Worm (Caenorhabditis elegans): Measurements from ENCODE around the gene C16C8.8.
"Not testable (repeated sequence)": the region's sequence is repeated elsewhere in the genome, so short reads cannot be mapped to it uniquely, and the experiment has no call there.

The C16C8.8 gene

ce11 chrII:3461586-3461985 is at the start of gene C16C8.8:
Gene C16C8.8 (minus strand): TSS chrII:3461686.
- TF ChIP-seq tbx-37 (GFP tag; conservative IDR thresholded peaks at IDR 0.05), result no peak
- TF ChIP-seq F13C5.2 (tag; optimal IDR thresholded peaks at IDR 0.05), result no peak
- TF ChIP-seq hnd-1 (tag; optimal IDR thresholded peaks at IDR 0.05), result no peak
- no peak for TF ChIP-seq ceh-13 (GFP tag; optimal IDR thresholded peaks at IDR 0.05)
- TF ChIP-seq ama-1 (optimal IDR thresholded peaks at IDR 0.05), result no peak
- no peak for TF ChIP-seq tbx-11 (GFP tag; IDR thresholded peaks at IDR 0.05)
- no peak for TF ChIP-seq flt-1 (GFP tag; IDR thresholded peaks at IDR 0.05)
- TF ChIP-seq scrt-1 (GFP tag; IDR thresholded peaks at IDR 0.05), result no peak
- no peak for TF ChIP-seq pes-1 (GFP tag; IDR thresholded peaks at IDR 0.05)
- no peak for TF ChIP-seq ceh-36 (tag; optimal IDR thresholded peaks at IDR 0.05)
- no peak for TF ChIP-seq hmg-4 (GFP tag; optimal IDR thresholded peaks at IDR 0.05)
- no peak for TF ChIP-seq B0310.2 (tag; optimal IDR thresholded peaks at IDR 0.05)
- no peak for TF ChIP-seq aly-1 (tag; optimal IDR thresholded peaks at IDR 0.05)
- TF ChIP-seq tra-4 (tag; optimal IDR thresholded peaks at IDR 0.05), result no peak
- TF ChIP-seq hmbx-1 (tag; optimal IDR thresholded peaks at IDR 0.05), result no peak
- TF ChIP-seq sea-1 (GFP tag; conservative IDR thresholded peaks at IDR 0.05), result no peak

ce11 chrII:3504717-3505116 is 43.2 kb upstream of the C16C8.8 start, which contains the start of gene cyh-1:
Gene cyh-1 (plus strand): TSS chrII:3505017.
- TF ChIP-seq tbx-11 (GFP tag; IDR thresholded peaks at IDR 0.05), result no peak
- no peak for TF ChIP-seq sea-1 (GFP tag; conservative IDR thresholded peaks at IDR 0.05)
- TF ChIP-seq hmg-4 (GFP tag; optimal IDR thresholded peaks at IDR 0.05), result no peak

DNA sequence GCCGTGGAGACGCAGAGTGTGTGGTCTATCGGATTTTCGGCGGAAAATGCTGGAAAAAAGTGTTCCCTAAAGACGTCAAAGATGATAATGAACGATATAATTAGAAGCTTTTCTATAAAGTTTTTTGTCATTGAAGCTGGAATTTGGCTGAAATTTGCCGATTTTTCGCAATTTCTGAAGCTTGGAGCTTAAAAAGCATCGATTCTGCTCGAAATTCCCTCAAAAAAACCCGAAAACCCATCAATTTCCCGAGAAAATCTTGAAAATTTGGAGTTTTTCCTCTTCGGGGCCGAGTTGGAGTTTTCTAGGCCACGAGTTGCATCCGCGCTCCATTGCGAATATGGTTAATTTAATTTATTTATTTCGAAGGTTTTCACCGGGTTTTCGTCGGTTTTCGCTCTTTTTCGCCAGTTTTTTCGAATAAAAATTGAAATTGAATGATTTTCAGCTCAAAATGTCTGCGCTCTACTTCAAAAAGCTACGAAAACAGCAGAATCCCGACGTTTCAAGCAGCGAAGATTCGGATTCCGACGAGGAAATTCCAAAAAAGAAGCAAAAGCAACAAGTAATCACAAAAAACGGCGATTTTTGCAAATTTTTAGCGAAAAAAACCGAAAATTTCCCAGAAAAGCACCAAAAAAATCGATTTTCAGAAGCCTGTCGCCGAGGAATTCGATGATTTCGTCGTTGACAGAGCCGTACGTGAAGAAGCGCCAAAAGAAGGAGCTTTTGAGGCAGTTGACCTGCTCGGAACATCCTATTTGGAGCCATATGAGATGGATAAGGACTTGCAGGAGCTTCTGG is 41.2 kb upstream of the C16C8.8 start, which contains the start of the genes col-71 and Y49F6B.2:
Gene col-71 (minus strand): TSS at position 51 of the 804 bp plus-strand sequence.
Gene Y49F6B.2 (plus strand): TSS at position 449 of the 804 bp plus-strand sequence.
- TF ChIP-seq aly-1 (tag; optimal IDR thresholded peaks at IDR 0.05) (no peak), tbx-37 (GFP tag; conservative IDR thresholded peaks at IDR 0.05) (peak; percentile 61), ama-1 (optimal IDR thresholded peaks at IDR 0.05) (no peak), F13C5.2 (tag; optimal IDR thresholded peaks at IDR 0.05) (peak; percentile 59), ceh-13 (GFP tag; optimal IDR thresholded peaks at IDR 0.05) (no peak), pes-1 (GFP tag; IDR thresholded peaks at IDR 0.05) (peak; percentile 79), hmg-4 (GFP tag; optimal IDR thresholded peaks at IDR 0.05) (peak; percentile 36), sea-1 (GFP tag; conservative IDR thresholded peaks at IDR 0.05) (0 out of 2 replicates have a peak, but pooled peaks have one; percentile 55), hmbx-1 (tag; optimal IDR thresholded peaks at IDR 0.05) (peak; percentile 17), flt-1 (GFP tag; IDR thresholded peaks at IDR 0.05) (no peak), tra-4 (tag; optimal IDR thresholded peaks at IDR 0.05) (no peak), B0310.2 (tag; optimal IDR thresholded peaks at IDR 0.05) (no peak), ceh-36 (tag; optimal IDR thresholded peaks at IDR 0.05) (no peak), hnd-1 (tag; optimal IDR thresholded peaks at IDR 0.05) (no peak), ets-7 (tag; optimal IDR thresholded peaks at IDR 0.05) (peak; percentile 10), scrt-1 (GFP tag; IDR thresholded peaks at IDR 0.05) (0 out of 2 replicates have a peak, but pooled peaks have one; percentile 42), tbx-11 (GFP tag; IDR thresholded peaks at IDR 0.05) (no peak; the same call in 1 of the 2 replicates)

ce11 chrII:3502011-3502410 is 40.5 kb upstream of the C16C8.8 start:
- TF ChIP-seq aly-1 (tag; optimal IDR thresholded peaks at IDR 0.05) (no peak), pes-1 (GFP tag; IDR thresholded peaks at IDR 0.05) (peak; percentile 40; the same call in 1 of the 2 replicates)

DNA sequence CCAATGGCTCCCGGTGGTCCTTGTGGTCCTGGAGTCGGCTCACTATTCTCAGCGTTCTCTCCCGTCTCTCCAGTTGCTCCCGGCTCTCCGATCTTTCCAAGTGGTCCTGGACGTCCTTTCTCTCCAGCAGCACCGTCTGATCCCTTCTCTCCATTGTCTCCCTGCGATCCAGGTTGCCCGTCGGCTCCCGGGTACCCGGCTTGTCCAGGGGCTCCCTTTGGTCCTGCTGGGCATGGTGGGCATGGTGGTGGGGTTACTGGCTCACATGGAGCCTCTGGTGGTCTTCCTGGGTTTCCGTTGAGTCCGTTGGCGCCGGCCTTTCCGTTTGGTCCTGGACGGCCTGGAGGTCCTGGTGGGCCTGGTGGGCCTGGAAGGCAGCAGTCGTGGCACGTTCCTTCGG is 38.9 kb upstream of the C16C8.8 start:
- TF ChIP-seq sea-1 (GFP tag; conservative IDR thresholded peaks at IDR 0.05) (no peak), ceh-36 (tag; optimal IDR thresholded peaks at IDR 0.05) (no peak), ama-1 (optimal IDR thresholded peaks at IDR 0.05) (no peak), ets-7 (tag; optimal IDR thresholded peaks at IDR 0.05) (no peak), F13C5.2 (tag; optimal IDR thresholded peaks at IDR 0.05) (no peak), aly-1 (tag; optimal IDR thresholded peaks at IDR 0.05) (no peak), tbx-11 (GFP tag; IDR thresholded peaks at IDR 0.05) (no peak), pes-1 (GFP tag; IDR thresholded peaks at IDR 0.05) (no peak)

ce11 chrII:3499386-3499785 is 37.9 kb upstream of the C16C8.8 start, which contains the start of gene Y49F6B.9:
Gene Y49F6B.9 (minus strand): TSS chrII:3499387.
- no peak for TF ChIP-seq tbx-37 (GFP tag; conservative IDR thresholded peaks at IDR 0.05)
- TF ChIP-seq ama-1 (optimal IDR thresholded peaks at IDR 0.05), result no peak
- TF ChIP-seq ceh-13 (GFP tag; optimal IDR thresholded peaks at IDR 0.05), result no peak
- no peak for TF ChIP-seq ets-7 (tag; optimal IDR thresholded peaks at IDR 0.05)
- no peak for TF ChIP-seq flt-1 (GFP tag; IDR thresholded peaks at IDR 0.05)
- TF ChIP-seq pes-1 (GFP tag; IDR thresholded peaks at IDR 0.05), result no peak
- TF ChIP-seq ceh-36 (tag; optimal IDR thresholded peaks at IDR 0.05), result no peak
- TF ChIP-seq hmbx-1 (tag; optimal IDR thresholded peaks at IDR 0.05), result no peak
- TF ChIP-seq tbx-11 (GFP tag; IDR thresholded peaks at IDR 0.05), result no peak
- no peak for TF ChIP-seq scrt-1 (GFP tag; IDR thresholded peaks at IDR 0.05)
- no peak for TF ChIP-seq hnd-1 (tag; optimal IDR thresholded peaks at IDR 0.05)
- no peak for TF ChIP-seq tra-4 (tag; optimal IDR thresholded peaks at IDR 0.05)
- no peak for TF ChIP-seq aly-1 (tag; optimal IDR thresholded peaks at IDR 0.05)
- TF ChIP-seq sea-1 (GFP tag; conservative IDR thresholded peaks at IDR 0.05), result no peak

DNA sequence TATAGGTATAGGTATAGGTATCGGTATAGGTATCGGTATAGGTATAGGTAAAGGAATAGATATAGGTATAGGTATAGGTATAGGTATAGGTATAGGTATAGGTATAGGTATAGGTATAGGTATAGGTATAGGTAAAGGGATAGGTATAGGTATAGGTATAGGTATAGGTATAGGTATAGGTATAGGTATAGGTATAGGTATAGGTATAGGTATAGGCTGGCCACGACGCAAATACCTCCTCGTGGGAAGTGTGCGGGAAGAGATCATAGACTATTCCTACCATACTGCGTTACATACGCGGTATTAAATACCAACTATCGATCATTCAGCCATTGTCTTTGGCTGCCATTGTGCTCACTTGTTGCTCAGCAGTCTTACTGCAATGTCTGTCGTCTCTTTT is 29.3 kb upstream of the C16C8.8 start, which contains the start of gene fbxb-112:
Gene fbxb-112 (plus strand): TSS at position 301 of the 400 bp plus-strand sequence.
- TF ChIP-seq ama-1 (optimal IDR thresholded peaks at IDR 0.05); ceh-13 (GFP tag; optimal IDR thresholded peaks at IDR 0.05); tbx-11 (GFP tag; IDR thresholded peaks at IDR 0.05): not testable (repeated sequence)

DNA sequence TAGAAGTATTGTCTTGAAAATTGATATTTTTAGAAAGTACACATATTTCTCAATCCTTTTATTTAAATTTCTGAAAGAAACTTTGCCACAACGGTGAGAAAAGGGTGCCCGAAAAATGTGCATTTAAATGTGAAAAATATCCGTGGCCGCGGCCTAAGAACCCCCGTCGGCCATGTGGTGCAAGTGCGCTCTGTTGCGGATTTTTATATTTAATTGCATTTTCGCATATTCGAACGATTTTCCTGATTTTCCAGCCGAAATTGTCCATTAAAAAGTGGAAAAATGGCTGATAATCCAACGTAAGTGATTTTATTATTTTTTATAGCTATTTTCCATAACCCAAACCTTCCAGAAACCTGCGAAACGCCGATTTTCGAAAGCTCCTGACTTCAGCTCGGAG is 20.7 kb upstream of the C16C8.8 start, which contains the start of gene smu-2:
Gene smu-2 (plus strand): TSS at position 178 of the 400 bp plus-strand sequence.
- TF ChIP-seq B0310.2 (tag; optimal IDR thresholded peaks at IDR 0.05) (no peak), pes-1 (GFP tag; IDR thresholded peaks at IDR 0.05) (peak; percentile 61; the same call in 1 of the 2 replicates), tbx-11 (GFP tag; IDR thresholded peaks at IDR 0.05) (no peak), hmg-4 (GFP tag; optimal IDR thresholded peaks at IDR 0.05) (no peak), F13C5.2 (tag; optimal IDR thresholded peaks at IDR 0.05) (no peak), scrt-1 (GFP tag; IDR thresholded peaks at IDR 0.05) (no peak), sea-1 (GFP tag; conservative IDR thresholded peaks at IDR 0.05) (0 out of 2 replicates have a peak, but pooled peaks have one; percentile 6), ceh-13 (GFP tag; optimal IDR thresholded peaks at IDR 0.05) (no peak), ceh-36 (tag; optimal IDR thresholded peaks at IDR 0.05) (no peak), flt-1 (GFP tag; IDR thresholded peaks at IDR 0.05) (0 out of 2 replicates have a peak, but pooled peaks have one; percentile 17), ama-1 (optimal IDR thresholded peaks at IDR 0.05) (no peak), hnd-1 (tag; optimal IDR thresholded peaks at IDR 0.05) (no peak), tbx-37 (GFP tag; conservative IDR thresholded peaks at IDR 0.05) (peak; percentile 68), tra-4 (tag; optimal IDR thresholded peaks at IDR 0.05) (no peak), hmbx-1 (tag; optimal IDR thresholded peaks at IDR 0.05) (no peak), aly-1 (tag; optimal IDR thresholded peaks at IDR 0.05) (no peak)
